Fruit fly (Drosophila melanogaster) whole organism, embryonic: ENCODE data around the gene Vps26.

Experiments
- Atf3 ChIP-seq: fragments of 200-800 bp; sonication (Bioruptor generic); optimal IDR thresholded peaks from 3 replicates; lab custom pipeline; 2016; ENCODE audit warnings: missing biosample characterization, missing genetic modification characterization
- CG10321 ChIP-seq: fragments of 200-800 bp; sonication (Bioruptor generic); IDR thresholded peaks from 2 replicates; pipeline ENCODE4 v1.3.6; 2022; ENCODE audit warnings: missing biosample characterization, missing genetic modification characterization
- CG10431 ChIP-seq: fragments of 200-800 bp; sonication (Bioruptor generic); optimal IDR thresholded peaks from 3 replicates; lab custom pipeline; 2018; ENCODE audit warnings: missing biosample characterization, mild to moderate bottlenecking, missing genetic modification characterization
- CG10979 ChIP-seq: fragments of 200-800 bp; sonication (Bioruptor generic); optimal IDR thresholded peaks from 2 replicates; lab custom pipeline; 2018; ENCODE audit warnings: missing biosample characterization, mild to moderate bottlenecking, missing genetic modification characterization, moderate library complexity
- CG13894 ChIP-seq: fragments of 200-800 bp; sonication (Bioruptor generic); optimal IDR thresholded peaks from 3 replicates; lab custom pipeline; 2018; ENCODE audit warnings: missing biosample characterization, mild to moderate bottlenecking, missing genetic modification characterization, moderate library complexity
- CG16779 ChIP-seq: fragments of 200-800 bp; sonication (Bioruptor generic); IDR thresholded peaks from 2 replicates; pipeline ENCODE4 v1.3.6; 2022; ENCODE audit warnings: missing biosample characterization, missing genetic modification characterization
- CG16863 ChIP-seq: fragments of 200-800 bp; sonication (Bioruptor generic); optimal IDR thresholded peaks from 3 replicates; lab custom pipeline; 2016; ENCODE audit warnings: missing biosample characterization, missing genetic modification characterization
- CG2129 ChIP-seq: fragments of 200-800 bp; sonication (Bioruptor generic); IDR thresholded peaks from 2 replicates; pipeline ENCODE4 v1.3.6; 2022; ENCODE audit warnings: missing biosample characterization, missing genetic modification characterization; ENCODE audit not compliant: partially characterized antibody
- CG2199 ChIP-seq: fragments of 200-800 bp; sonication (Bioruptor generic); IDR thresholded peaks from 3 replicates; pipeline ENCODE4 v1.3.6; 2022; ENCODE audit warnings: missing biosample characterization, missing genetic modification characterization
- CG31441 ChIP-seq: fragments of 200-800 bp; sonication (Bioruptor generic); IDR thresholded peaks from 2 replicates; pipeline ENCODE4 v1.3.6; 2022; ENCODE audit warnings: missing biosample characterization, missing genetic modification characterization
- CG33213 ChIP-seq: fragments of 200-800 bp; sonication (Bioruptor generic); optimal IDR thresholded peaks from 3 replicates; lab custom pipeline; 2016; ENCODE audit warnings: missing biosample characterization, missing genetic modification characterization
- CG4404 ChIP-seq: fragments of 200-800 bp; sonication (Bioruptor generic); IDR thresholded peaks from 2 replicates; pipeline ENCODE4 v1.3.6; 2022; ENCODE audit warnings: missing biosample characterization, missing genetic modification characterization
- CG4424 ChIP-seq: fragments of 200-800 bp; sonication (Bioruptor generic); optimal IDR thresholded peaks from 3 replicates; lab custom pipeline; 2016; ENCODE audit warnings: missing biosample characterization, missing genetic modification characterization
- CG4854 ChIP-seq: fragments of 200-800 bp; sonication (Bioruptor generic); optimal IDR thresholded peaks from 2 replicates; lab custom pipeline; 2016; ENCODE audit warnings: missing biosample characterization, missing genetic modification characterization, inconsistent platforms
- CG7928 ChIP-seq: fragments of 200-800 bp; sonication (Bioruptor generic); optimal IDR thresholded peaks from 2 replicates; lab custom pipeline; 2017; ENCODE audit warnings: missing biosample characterization, mild to moderate bottlenecking, missing genetic modification characterization
- CG8944 ChIP-seq: fragments of 200-800 bp; sonication (Bioruptor generic); optimal IDR thresholded peaks from 3 replicates; lab custom pipeline; 2016; ENCODE audit warnings: missing biosample characterization, missing genetic modification characterization
- CG9727 ChIP-seq: fragments of 200-800 bp; sonication (Bioruptor generic); optimal IDR thresholded peaks from 3 replicates; lab custom pipeline; 2017; ENCODE audit warnings: missing biosample characterization, mild to moderate bottlenecking, missing genetic modification characterization
- CkIIα-i1 ChIP-seq: fragments of 200-800 bp; sonication (Bioruptor generic); IDR thresholded peaks from 2 replicates; pipeline ENCODE4 v1.3.6; 2022; ENCODE audit warnings: missing biosample characterization, missing genetic modification characterization
- D19A ChIP-seq: fragments of 200-800 bp; optimal IDR thresholded peaks from 3 replicates; lab custom pipeline; 2019; ENCODE audit warnings: missing biosample characterization, mild to moderate bottlenecking, missing genetic modification characterization, moderate library complexity
- Doc3 ChIP-seq: fragments of 200-800 bp; sonication (Bioruptor generic); IDR thresholded peaks from 3 replicates; pipeline ENCODE4 v1.3.6; 2022; ENCODE audit warnings: missing biosample characterization, missing genetic modification characterization; ENCODE audit not compliant: partially characterized antibody
- Gug ChIP-seq: fragments of 200-800 bp; sonication (Bioruptor generic); IDR thresholded peaks from 4 replicates; pipeline ENCODE4 v1.3.6; 2022; ENCODE audit warnings: missing biosample characterization, missing genetic modification characterization
- Hr78 ChIP-seq, 2 experiments: fragments of 200-800 bp in 1 of 2; fragments of >200 bp in 1 of 2; sonication (Bioruptor generic) in 1 of 2; optimal IDR thresholded peaks; 2 replicates each; lab custom pipeline; 2017 to 2019; ENCODE audit warnings: missing biosample characterization in 2 of 2, missing genetic modification characterization in 2 of 2, mild to moderate bottlenecking in 1 of 2, moderate library complexity in 1 of 2
- Kr ChIP-seq: fragments of 200-800 bp; sonication (Bioruptor generic); optimal IDR thresholded peaks from 2 replicates; lab custom pipeline; 2017; ENCODE audit warnings: missing biosample characterization, mild to moderate bottlenecking, missing genetic modification characterization
- Lhr ChIP-seq: fragments of 200-800 bp; sonication (Bioruptor generic); optimal IDR thresholded peaks from 3 replicates; lab custom pipeline; 2017; ENCODE audit warnings: mild to moderate bottlenecking, missing biosample characterization, missing genetic modification reagents, missing genetic modification characterization
- Lpt ChIP-seq: fragments of >200 bp; optimal IDR thresholded peaks from 2 replicates; lab custom pipeline; 2018; ENCODE audit warnings: missing biosample characterization, missing genetic modification characterization
- MBD-R2 ChIP-seq: fragments of 200-800 bp; sonication (Bioruptor generic); IDR thresholded peaks from 2 replicates; pipeline ENCODE4 v1.3.6; 2022; ENCODE audit warnings: missing biosample characterization, missing genetic modification characterization
- MTF-1 ChIP-seq: fragments of 200-800 bp; sonication (Bioruptor generic); optimal IDR thresholded peaks from 2 replicates; lab custom pipeline; 2018; ENCODE audit warnings: missing biosample characterization, mild to moderate bottlenecking, missing genetic modification characterization, borderline replicate concordance
- Med ChIP-seq: fragments of 200-800 bp; sonication (Bioruptor generic); peaks from one replicate; lab custom pipeline; 2016; ENCODE audit warnings: missing biosample characterization, missing genetic modification characterization, mild to moderate bottlenecking, inconsistent platforms, moderate library complexity
- NC2α ChIP-seq: fragments of 200-800 bp; sonication (Bioruptor generic); optimal IDR thresholded peaks from 2 replicates; lab custom pipeline; 2016; ENCODE audit warnings: missing biosample characterization, missing genetic modification characterization
- NK7.1 ChIP-seq: fragments of 200-800 bp; sonication (Bioruptor generic); optimal IDR thresholded peaks from 3 replicates; lab custom pipeline; 2016; ENCODE audit warnings: missing biosample characterization, missing genetic modification characterization
- Nf-YC ChIP-seq: fragments of 200-800 bp; optimal IDR thresholded peaks from 3 replicates; lab custom pipeline; 2019; ENCODE audit warnings: missing biosample characterization, mild to moderate bottlenecking, missing genetic modification characterization, moderate library complexity
- Oaz ChIP-seq: fragments of 200-800 bp; sonication (Bioruptor generic); IDR thresholded peaks from 2 replicates; pipeline ENCODE4 v1.3.6; 2022; ENCODE audit warnings: missing biosample characterization, missing genetic modification characterization
- Scr ChIP-seq: fragments of 200-800 bp; sonication (Bioruptor generic); IDR thresholded peaks from 2 replicates; pipeline ENCODE4 v1.3.6; 2022; ENCODE audit warnings: missing biosample characterization, missing genetic modification characterization; ENCODE audit not compliant: partially characterized antibody
- Spps ChIP-seq: fragments of 200-800 bp; sonication (Bioruptor generic); optimal IDR thresholded peaks from 2 replicates; lab custom pipeline; 2018; ENCODE audit warnings: missing biosample characterization, mild to moderate bottlenecking, missing genetic modification characterization
- Usf ChIP-seq: fragments of 200-800 bp; sonication (Bioruptor generic); optimal IDR thresholded peaks from 2 replicates; lab custom pipeline; 2017; ENCODE audit warnings: missing genotype, missing biosample characterization, missing genetic modification characterization
- bab2 ChIP-seq: fragments of 200-800 bp; sonication (Bioruptor generic); optimal IDR thresholded peaks from 2 replicates; lab custom pipeline; 2016; ENCODE audit warnings: missing biosample characterization, missing genetic modification characterization
- bcd ChIP-seq: fragments of 200-800 bp; sonication (Bioruptor generic); optimal IDR thresholded peaks from 2 replicates; lab custom pipeline; 2017; ENCODE audit warnings: missing biosample characterization, mild to moderate bottlenecking, missing genetic modification characterization
- btn ChIP-seq: fragments of 200-800 bp; sonication (Bioruptor generic); optimal IDR thresholded peaks from 2 replicates; lab custom pipeline; 2016; ENCODE audit warnings: missing biosample characterization, missing genetic modification characterization
- chif ChIP-seq, 2 experiments: fragments of 200-800 bp; sonication (Bioruptor generic); optimal IDR thresholded peaks; 3 replicates each; lab custom pipeline; 2016; ENCODE audit warnings: missing biosample characterization in 2 of 2, missing genetic modification characterization in 2 of 2
- disco-r ChIP-seq: fragments of 200-800 bp; sonication (Bioruptor generic); optimal IDR thresholded peaks from 2 replicates; lab custom pipeline; 2016; ENCODE audit warnings: missing biosample characterization, missing genetic modification characterization
- dm ChIP-seq: fragments of 200-800 bp; sonication (Bioruptor generic); optimal IDR thresholded peaks from 3 replicates; lab custom pipeline; 2016; ENCODE audit warnings: missing biosample characterization, missing genetic modification characterization
- dpn ChIP-seq, 2 experiments: fragments of 200-800 bp; sonication (Bioruptor generic); optimal IDR thresholded peaks; 3 replicates each; lab custom pipeline; 2016; ENCODE audit warnings: missing biosample characterization in 2 of 2, missing genetic modification characterization in 2 of 2
- ind ChIP-seq: fragments of 200-800 bp; sonication (Bioruptor generic); optimal IDR thresholded peaks from 3 replicates; lab custom pipeline; 2016; ENCODE audit warnings: missing biosample characterization, missing genetic modification characterization
- jumu ChIP-seq: fragments of 200-800 bp; sonication (Bioruptor generic); optimal IDR thresholded peaks from 3 replicates; lab custom pipeline; 2016; ENCODE audit warnings: missing biosample characterization, missing genetic modification characterization
- lola ChIP-seq, 3 experiments: fragments of >200 bp in 2 of 3; fragments of 200-800 bp in 1 of 3; sonication (Bioruptor generic) in 1 of 3; optimal IDR thresholded peaks; 2 replicates each; lab custom pipeline; 2017 to 2019; ENCODE audit warnings: missing biosample characterization in 3 of 3, missing genetic modification characterization in 3 of 3, mild to moderate bottlenecking in 1 of 3, moderate library complexity in 1 of 3
- p53 ChIP-seq: fragments of 200-800 bp; sonication (Bioruptor generic); optimal IDR thresholded peaks from 2 replicates; lab custom pipeline; 2016; ENCODE audit warnings: missing biosample characterization, missing genetic modification characterization
- prd ChIP-seq, 3 experiments: fragments of >200 bp in 2 of 3; fragments of 200-800 bp in 1 of 3; sonication (Bioruptor generic) in 1 of 3; optimal IDR thresholded peaks in 2 of 3; IDR thresholded peaks in 1 of 3; 2 replicates in 2 of 3; 3 replicates in 1 of 3; pipeline versions ENCODE4 v1.3.6 to Lab custom; 2017 to 2022; ENCODE audit warnings: missing biosample characterization in 1 of 3, missing genetic modification characterization in 1 of 3
- schlank ChIP-seq: fragments of 200-800 bp; sonication (Bioruptor generic); optimal IDR thresholded peaks from 2 replicates; lab custom pipeline; 2018; ENCODE audit warnings: missing biosample characterization, mild to moderate bottlenecking, missing genetic modification characterization
- sisA ChIP-seq: fragments of 200-800 bp; sonication (Bioruptor generic); IDR thresholded peaks from 2 replicates; pipeline ENCODE4 v1.3.6; 2022; ENCODE audit warnings: missing biosample characterization, missing genetic modification characterization
- zfh2 ChIP-seq: fragments of 200-800 bp; sonication (Bioruptor generic); optimal IDR thresholded peaks from 2 replicates; lab custom pipeline; 2016; ENCODE audit warnings: missing biosample characterization, missing genetic modification characterization

Gene Vps26

dm6 chrX:1922765-1923501 is 49.3 kb downstream of the Vps26 start, which contains the start of the genes eIF2Bepsilon and Ocrl (continued):
- TF ChIP-seq CG7928 (peak; percentile 6), Med (GFP tag; lab: Kevin White, UChicago) (peak; percentile 62), MTF-1 (GFP tag; lab: Kevin White, UChicago) (no peak), CG13894 (tag; lab: Kevin White, UChicago) (no peak), Hr78 (GFP tag; optimal IDR thresholded peaks at IDR 0.05; lab: Kevin White, UChicago) (no peak), CG16863 (no peak), p53 (GFP tag; lab: Kevin White, UChicago) (peak; percentile 6), Scr (GFP tag; lab: Robert Waterston, UW) (no peak), ind (GFP tag; lab: Kevin White, UChicago) (no peak), lola (GFP tag; optimal IDR thresholded peaks at IDR 0.05; lab: Kevin White, UChicago) (no peak), D19A (tag; lab: Kevin White, UChicago) (no peak), NC2α (GFP tag; lab: Kevin White, UChicago) (no peak), Gug (GFP tag; lab: Robert Waterston, UW) (no peak), Nf-YC (tag; lab: Kevin White, UChicago) (no peak), CG4424 (GFP tag; lab: Kevin White, UChicago) (no peak), Lpt (GFP tag; lab: Kevin White, UChicago) (no peak), CkIIα-i1 (no peak), CG16779 (GFP tag; lab: Robert Waterston, UW) (no peak), Kr (GFP tag; lab: Kevin White, UChicago) (no peak), jumu (GFP tag; lab: Kevin White, UChicago) (no peak), bcd (GFP tag; lab: Kevin White, UChicago) (no peak), CG4404 (GFP tag; lab: Robert Waterston, UW) (no peak), prd (optimal IDR thresholded peaks at IDR 0.05; lab: Kevin White, UChicago) (no peak), prd (GFP tag; IDR thresholded peaks at IDR 0.05; lab: Robert Waterston, UW) (no peak), CG33213 (GFP tag; lab: Kevin White, UChicago) (peak; percentile 53), CG10979 (tag; lab: Kevin White, UChicago) (peak; percentile 1), Atf3 (no peak), disco-r (no peak), NK7.1 (no peak), MBD-R2 (peak; percentile 94), Doc3 (GFP tag; lab: Robert Waterston, UW) (no peak), Spps (tag; lab: Kevin White, UChicago) (peak; percentile 4), Usf (GFP tag; lab: Kevin White, UChicago) (no peak), CG2199 (no peak), bab2 (GFP tag; lab: Kevin White, UChicago) (no peak), dm (GFP tag; lab: Kevin White, UChicago) (peak; percentile 55), schlank (tag; lab: Kevin White, UChicago) (no peak), chif (GFP tag; optimal IDR thresholded peaks at IDR 0.05; lab: Kevin White, UChicago) (no peak), sisA (GFP tag; lab: Robert Waterston, UW) (no peak), zfh2 (GFP tag; lab: Kevin White, UChicago) (no peak), CG10321 (GFP tag; lab: Robert Waterston, UW) (no peak), CG2129 (GFP tag; lab: Robert Waterston, UW) (no peak), Oaz (no peak), CG9727 (GFP tag; lab: Kevin White, UChicago) (no peak), CG10431 (no peak), CG8944 (GFP tag; lab: Kevin White, UChicago) (no peak), CG4854 (GFP tag; lab: Kevin White, UChicago) (no peak), Lhr (GFP tag; lab: Kevin White, UChicago) (peak; percentile 83), dpn (GFP tag; optimal IDR thresholded peaks at IDR 0.05; lab: Kevin White, UChicago) (no peak), btn (GFP tag; lab: Kevin White, UChicago) (no peak), CG31441 (GFP tag; lab: Robert Waterston, UW) (no peak)
